Worm (Caenorhabditis elegans) whole organism, L2 larva: Measurements from ENCODE around the gene gna-1.

Experiments used
- aly-2 ChIP-seq: fragments of 150-350 bp; optimal IDR thresholded peaks from 2 replicates; lab custom pipeline; 2014; ENCODE audit warnings: missing biosample characterization, missing genetic modification characterization
- ama-1 ChIP-seq: fragments of 150-350 bp; optimal IDR thresholded peaks from 2 replicates; lab custom pipeline; 2018; ENCODE audit warnings: inconsistent platforms
- ceh-82 ChIP-seq: fragments of 150-350 bp; optimal IDR thresholded peaks from 2 replicates; lab custom pipeline; 2014; ENCODE audit warnings: missing biosample characterization, missing genetic modification characterization
- nhr-77 ChIP-seq: fragments of 150-350 bp; optimal IDR thresholded peaks from 2 replicates; lab custom pipeline; 2014; ENCODE audit warnings: missing biosample characterization, missing genetic modification characterization
- sma-3 ChIP-seq: sonication (generic microtip); optimal IDR thresholded peaks from 2 replicates; lab custom pipeline; 2016; ENCODE audit warnings: missing genetic modification reagents, missing genetic modification characterization, missing compliant biosample characterization
- unc-39 ChIP-seq: fragments of 150-350 bp; optimal IDR thresholded peaks from 2 replicates; lab custom pipeline; 2014; ENCODE audit warnings: missing biosample characterization, missing genetic modification characterization
- unc-62 ChIP-seq: fragments of 150-350 bp; optimal IDR thresholded peaks from 2 replicates; lab custom pipeline; 2014; ENCODE audit warnings: missing biosample characterization, missing genetic modification reagents, missing genetic modification characterization
- zag-1 ChIP-seq: fragments of 150-350 bp; optimal IDR thresholded peaks from 2 replicates; lab custom pipeline; 2014; ENCODE audit warnings: missing biosample characterization, missing genetic modification characterization

ce11 chrV:10333843-10334242 is 13.9 kb upstream of the gna-1 start:
- no peak for TF ChIP-seq ama-1 (lab: Kevin White, UChicago)
- TF ChIP-seq sma-3 (GFP tag; lab: Kevin White, UChicago) = peak; percentile 23
- no peak for TF ChIP-seq aly-2
- TF ChIP-seq zag-1 (tag; lab: Kevin White, UChicago) = no peak
- TF ChIP-seq nhr-77 (tag; lab: Kevin White, UChicago) = no peak
- no peak for TF ChIP-seq unc-62 (GFP tag; lab: Kevin White, UChicago)
- no peak for TF ChIP-seq unc-39 (tag; lab: Kevin White, UChicago)
- TF ChIP-seq ceh-82 (tag; lab: Kevin White, UChicago) = no peak
